Worm (Caenorhabditis elegans): ENCODE results near the gene F39G3.5.

The F39G3.5 gene

ce11 chrV:4698675-4699074 is 23.7 kb upstream of the F39G3.5 start:
- no peak for TF ChIP-seq W03F9.2 (tag; optimal IDR thresholded peaks at IDR 0.05)
- no peak for TF ChIP-seq him-1 (tag; optimal IDR thresholded peaks at IDR 0.05)
- no peak for TF ChIP-seq dao-5 (tag; optimal IDR thresholded peaks at IDR 0.05)

ce11 chrV:4700189-4700588 is 22.2 kb upstream of the F39G3.5 start, which contains the start of gene ZC266.1:
Gene ZC266.1 (minus strand): TSS chrV:4700289.
- TF ChIP-seq dao-5 (tag; optimal IDR thresholded peaks at IDR 0.05), result no peak
- TF ChIP-seq W03F9.2 (tag; optimal IDR thresholded peaks at IDR 0.05), result no peak

- TF ChIP-seq dao-5 (tag; optimal IDR thresholded peaks at IDR 0.05) (no peak), W03F9.2 (tag; optimal IDR thresholded peaks at IDR 0.05) (no peak), him-1 (tag; optimal IDR thresholded peaks at IDR 0.05) (no peak)
These were observed 14.8 kb upstream of the F39G3.5 start for ce11 chrV:4707646-4708045.

ce11 chrV:4710464-4710863 is 11.9 kb upstream of the F39G3.5 start, which contains the start of gene oac-24:
Gene oac-24 (plus strand): TSS chrV:4710764.
- TF ChIP-seq him-1 (tag; optimal IDR thresholded peaks at IDR 0.05) (no peak), dao-5 (tag; optimal IDR thresholded peaks at IDR 0.05) (no peak), W03F9.2 (tag; optimal IDR thresholded peaks at IDR 0.05) (no peak)

DNA sequence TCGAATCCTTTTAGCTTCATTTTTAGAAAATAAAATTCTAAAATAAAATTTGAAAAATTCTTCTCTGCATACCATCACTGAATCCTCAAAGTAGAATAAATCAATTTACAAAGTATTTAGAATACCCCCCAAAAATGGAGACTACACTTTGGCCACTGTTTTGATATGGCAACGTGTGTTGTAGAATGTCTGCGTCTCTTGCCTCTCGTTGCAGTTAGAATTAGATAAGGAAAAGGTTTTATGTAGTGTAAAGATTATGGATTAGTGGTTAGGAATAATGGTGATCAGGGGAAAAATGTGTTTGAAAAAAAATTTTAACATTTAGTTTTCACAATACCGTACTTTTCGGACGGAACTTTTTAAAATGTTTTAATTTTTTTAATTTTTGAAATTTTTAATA is 2.4 kb upstream of the F39G3.5 start, which contains the start of gene prx-6:
Gene prx-6, minus strand, starts transcription at position 129 of the 400 bp plus-strand sequence.
- TF ChIP-seq dao-5 (tag; optimal IDR thresholded peaks at IDR 0.05), result no peak
- no peak for TF ChIP-seq W03F9.2 (tag; optimal IDR thresholded peaks at IDR 0.05)
- no peak for TF ChIP-seq him-1 (tag; optimal IDR thresholded peaks at IDR 0.05)

- TF ChIP-seq him-1 (tag; optimal IDR thresholded peaks at IDR 0.05) (no peak), W03F9.2 (tag; optimal IDR thresholded peaks at IDR 0.05) (no peak), dao-5 (tag; optimal IDR thresholded peaks at IDR 0.05) (no peak)
These were observed 1.4 kb upstream of the F39G3.5 start for ce11 chrV:4720884-4721464.

DNA sequence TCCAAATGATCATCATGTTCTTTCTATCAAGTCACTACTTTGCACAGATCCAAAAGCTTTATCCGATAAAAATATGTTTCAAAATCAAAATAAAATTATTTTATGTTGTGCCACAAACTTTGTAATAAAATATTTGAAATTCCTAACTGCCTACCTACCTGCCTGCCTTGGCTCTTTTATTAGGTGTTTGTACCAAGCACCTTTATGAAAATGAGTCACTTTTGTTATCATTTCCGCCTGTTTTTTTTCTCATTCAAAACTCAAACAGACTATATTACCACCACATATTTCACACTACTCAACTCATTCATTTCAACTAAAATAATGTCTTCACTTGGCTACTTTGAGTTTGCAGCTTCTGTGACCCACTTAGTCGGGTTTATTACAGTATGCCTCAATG is 2.0 kb downstream of the F39G3.5 start, which contains the start of gene F39G3.4:
Gene F39G3.4, plus strand, starts transcription at position 301 of the 400 bp plus-strand sequence.
- TF ChIP-seq W03F9.2 (tag; optimal IDR thresholded peaks at IDR 0.05) (no peak), him-1 (tag; optimal IDR thresholded peaks at IDR 0.05) (no peak), dao-5 (tag; optimal IDR thresholded peaks at IDR 0.05) (no peak)

DNA sequence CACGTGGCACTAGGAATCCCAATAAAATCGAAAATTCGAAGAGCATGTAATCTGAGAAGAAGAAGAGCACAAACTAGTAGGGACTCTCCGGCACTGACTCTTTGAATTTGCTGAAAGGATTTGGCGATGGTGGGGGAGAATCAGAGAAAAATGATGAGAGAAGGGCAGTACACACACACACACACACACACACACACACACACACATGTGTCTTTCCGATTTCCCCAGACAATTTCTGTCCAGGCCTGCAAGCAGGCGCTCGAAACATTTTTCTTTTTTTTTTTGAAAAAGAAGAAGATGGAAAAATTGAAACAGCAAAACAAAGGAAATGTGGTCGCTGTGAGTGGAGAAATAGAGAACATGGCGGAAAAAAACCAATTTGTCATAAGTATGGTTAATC is 7.7 kb downstream of the F39G3.5 start, which contains the start of gene tig-2:
Gene tig-2, minus strand, starts transcription at position 87 of the 400 bp plus-strand sequence.
- TF ChIP-seq dao-5 (tag; optimal IDR thresholded peaks at IDR 0.05) (no peak), W03F9.2 (tag; optimal IDR thresholded peaks at IDR 0.05) (no peak)

DNA sequence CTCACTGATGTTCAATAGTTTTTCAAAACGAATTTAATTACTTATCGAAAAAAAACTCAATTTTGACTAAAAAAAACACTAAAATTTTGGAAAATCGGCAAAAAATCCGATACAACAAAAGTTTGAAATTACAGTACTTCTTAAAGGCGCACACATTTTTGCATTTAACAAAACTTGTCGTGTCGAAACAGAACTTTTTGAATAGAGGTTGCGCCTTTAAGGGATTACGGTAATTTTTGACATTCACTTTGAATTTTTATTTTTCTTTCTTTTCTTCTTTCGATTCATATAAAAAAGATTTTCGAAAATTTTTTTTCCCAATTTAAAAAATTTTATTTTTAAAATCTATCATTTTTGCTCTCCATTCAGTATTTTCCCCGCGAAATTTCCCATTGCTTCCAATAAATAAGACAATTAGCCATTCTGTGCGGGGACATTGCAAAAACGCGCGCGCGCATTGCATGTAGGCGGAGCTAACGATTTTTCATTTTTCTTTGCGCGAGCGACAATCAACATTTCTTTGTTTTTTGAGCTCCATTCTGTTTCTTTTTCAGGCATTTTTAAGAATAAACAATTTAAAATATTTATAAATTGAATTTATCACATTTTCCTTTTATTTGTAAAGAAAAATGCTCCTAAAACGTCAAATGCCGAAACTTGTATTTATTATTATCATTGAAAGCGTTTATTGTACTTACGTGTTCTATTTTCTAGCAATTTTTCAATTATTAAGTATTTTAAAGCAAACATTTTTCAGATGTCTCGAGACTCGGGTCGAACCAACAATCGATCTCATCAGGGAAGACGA is 8.9 kb downstream of the F39G3.5 start, which contains the start of gene F39G3.3:
Gene F39G3.3, plus strand, starts transcription at position 758 of the 808 bp plus-strand sequence.
- TF ChIP-seq dao-5 (tag; optimal IDR thresholded peaks at IDR 0.05) (no peak), him-1 (tag; optimal IDR thresholded peaks at IDR 0.05) (peak; percentile 11), W03F9.2 (tag; optimal IDR thresholded peaks at IDR 0.05) (peak; percentile 58)

DNA sequence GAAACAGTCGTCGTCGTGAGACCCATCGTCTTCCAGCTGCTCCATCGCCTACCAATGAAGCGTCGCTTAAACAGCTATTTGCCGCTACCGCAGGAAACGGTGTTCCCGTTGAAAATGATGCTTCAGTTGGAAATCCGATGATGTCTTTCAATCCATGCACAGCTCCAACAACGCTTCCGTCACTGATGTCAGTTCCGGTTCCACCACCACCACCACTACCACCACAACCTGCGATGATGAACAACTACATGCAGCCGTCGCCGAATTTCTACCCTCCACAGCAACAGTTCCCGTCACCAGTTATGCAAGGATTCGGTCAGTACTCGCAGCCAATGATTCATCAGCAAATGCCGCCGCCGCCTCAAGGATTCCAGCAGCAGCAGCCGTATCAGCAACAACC is 11.5 kb downstream of the F39G3.5 start:
- TF ChIP-seq him-1 (tag; optimal IDR thresholded peaks at IDR 0.05) (no peak), dao-5 (tag; optimal IDR thresholded peaks at IDR 0.05) (no peak), W03F9.2 (tag; optimal IDR thresholded peaks at IDR 0.05) (no peak)

DNA sequence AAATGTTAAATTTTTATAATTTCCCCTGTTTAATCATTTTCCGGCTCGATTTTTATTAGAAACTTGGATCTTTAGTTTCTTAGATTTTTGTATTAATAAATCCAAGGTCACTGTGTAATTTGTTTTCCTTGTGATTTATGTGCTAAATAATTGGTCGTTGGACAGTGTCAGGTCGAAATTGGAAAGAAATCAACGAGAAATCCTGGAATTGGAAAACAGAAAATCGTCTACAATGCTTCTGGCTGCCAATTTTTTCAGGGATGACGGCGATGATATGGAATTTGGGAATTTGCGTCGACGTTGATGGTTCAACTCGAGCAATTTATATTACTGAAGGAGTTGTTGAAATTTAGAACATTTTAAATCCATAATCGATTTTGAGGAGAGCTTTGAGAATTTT is 12.2 kb downstream of the F39G3.5 start:
- TF ChIP-seq dao-5 (tag; optimal IDR thresholded peaks at IDR 0.05) (no peak), him-1 (tag; optimal IDR thresholded peaks at IDR 0.05) (no peak), W03F9.2 (tag; optimal IDR thresholded peaks at IDR 0.05) (no peak)

ce11 chrV:4737727-4738126 is 15.3 kb downstream of the F39G3.5 start, which contains the start of gene F39G3.2:
Gene F39G3.2 (plus strand): TSS chrV:4737831.
- TF ChIP-seq dao-5 (tag; optimal IDR thresholded peaks at IDR 0.05) (no peak), him-1 (tag; optimal IDR thresholded peaks at IDR 0.05) (no peak), W03F9.2 (tag; optimal IDR thresholded peaks at IDR 0.05) (no peak)

- TF ChIP-seq dao-5 (tag; optimal IDR thresholded peaks at IDR 0.05), result no peak
- no peak for TF ChIP-seq W03F9.2 (tag; optimal IDR thresholded peaks at IDR 0.05)
- TF ChIP-seq him-1 (tag; optimal IDR thresholded peaks at IDR 0.05), result no peak
These were observed 19.8 kb downstream of the F39G3.5 start, which contains the start of gene ugt-61 for ce11 chrV:4742190-4742589. Gene ugt-61 (plus strand): TSS chrV:4742422.

- no peak for TF ChIP-seq him-1 (tag; optimal IDR thresholded peaks at IDR 0.05)
- TF ChIP-seq dao-5 (tag; optimal IDR thresholded peaks at IDR 0.05), result no peak
- TF ChIP-seq W03F9.2 (tag; optimal IDR thresholded peaks at IDR 0.05), result no peak
These were observed 22.9 kb downstream of the F39G3.5 start, which contains the start of gene C18G1.7 for ce11 chrV:4745269-4745668. Gene C18G1.7 (plus strand): TSS chrV:4745569.
